Worm (Caenorhabditis elegans) whole organism, early embryonic: ENCODE results near the gene C17E7.4.

Experiments used
- B0310.2 ChIP-seq: sonication (generic microtip); optimal IDR thresholded peaks from 2 replicates; lab custom pipeline; 2016; ENCODE audit warnings: mild to moderate bottlenecking, missing genetic modification characterization, missing compliant biosample characterization
- ama-1 ChIP-seq: fragments of 150-350 bp; optimal IDR thresholded peaks from 2 replicates; lab custom pipeline; 2014
- ceh-36 ChIP-seq: sonication (generic microtip); optimal IDR thresholded peaks from 2 replicates; lab custom pipeline; 2016; ENCODE audit warnings: missing genetic modification characterization, inconsistent platforms, missing compliant biosample characterization
- ets-7 ChIP-seq: sonication (generic microtip); optimal IDR thresholded peaks from 2 replicates; lab custom pipeline; 2016; ENCODE audit warnings: missing genotype, missing genetic modification characterization, missing compliant biosample characterization
- flt-1 ChIP-seq: fragments of 200-800 bp; sonication (Bioruptor generic); IDR thresholded peaks from 2 replicates; pipeline ENCODE4 v1.3.6; 2022; ENCODE audit warnings: missing genetic modification characterization, missing compliant biosample characterization
- hmg-4 ChIP-seq: fragments of 200-800 bp; sonication (Bioruptor generic); optimal IDR thresholded peaks from 2 replicates; lab custom pipeline; 2018; ENCODE audit warnings: mild to moderate bottlenecking, missing genetic modification characterization, missing compliant biosample characterization
- hnd-1 ChIP-seq: sonication (generic microtip); optimal IDR thresholded peaks from 2 replicates; lab custom pipeline; 2016; ENCODE audit warnings: missing genetic modification characterization, missing compliant biosample characterization
- scrt-1 ChIP-seq: fragments of 200-800 bp; sonication (Bioruptor generic); IDR thresholded peaks from 2 replicates; pipeline ENCODE4 v1.3.6; 2022; ENCODE audit warnings: missing genetic modification characterization, missing compliant biosample characterization
- tra-4 ChIP-seq: sonication (generic microtip); optimal IDR thresholded peaks from 2 replicates; lab custom pipeline; 2017; ENCODE audit warnings: missing genetic modification characterization, missing compliant biosample characterization

DNA sequence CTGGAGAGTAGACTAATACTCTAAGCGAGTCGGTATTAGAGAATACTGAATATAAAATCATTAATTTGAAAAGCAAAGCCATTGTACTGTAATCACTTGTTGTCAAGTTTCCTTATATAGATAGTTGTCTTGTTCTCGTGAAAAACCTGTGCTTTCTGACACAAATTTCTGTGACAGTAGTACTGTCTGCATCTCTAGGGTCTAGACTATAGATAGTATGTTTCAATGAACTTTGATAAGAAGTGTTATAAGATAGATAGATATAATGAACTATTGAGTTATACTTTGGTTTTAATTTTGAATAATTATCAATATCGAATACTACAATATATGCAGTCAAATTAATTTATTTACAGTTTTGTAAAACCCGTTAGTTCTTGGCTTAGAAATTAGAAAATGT is 48.7 kb upstream of the C17E7.4 start, which contains the start of gene ugt-32:
- TF ChIP-seq flt-1 (GFP tag; lab: Robert Waterston, UW) (no peak), ama-1 (lab: Kevin White, UChicago) (no peak), hmg-4 (no peak), ceh-36 (tag; lab: Kevin White, UChicago) (no peak), tra-4 (no peak), hnd-1 (tag; lab: Kevin White, UChicago) (no peak), ets-7 (tag; lab: Kevin White, UChicago) (no peak), scrt-1 (GFP tag; lab: Robert Waterston, UW) (no peak), B0310.2 (tag; lab: Kevin White, UChicago) (no peak)
